Worm (Caenorhabditis elegans): ENCODE results near the gene vab-1.

DNA sequence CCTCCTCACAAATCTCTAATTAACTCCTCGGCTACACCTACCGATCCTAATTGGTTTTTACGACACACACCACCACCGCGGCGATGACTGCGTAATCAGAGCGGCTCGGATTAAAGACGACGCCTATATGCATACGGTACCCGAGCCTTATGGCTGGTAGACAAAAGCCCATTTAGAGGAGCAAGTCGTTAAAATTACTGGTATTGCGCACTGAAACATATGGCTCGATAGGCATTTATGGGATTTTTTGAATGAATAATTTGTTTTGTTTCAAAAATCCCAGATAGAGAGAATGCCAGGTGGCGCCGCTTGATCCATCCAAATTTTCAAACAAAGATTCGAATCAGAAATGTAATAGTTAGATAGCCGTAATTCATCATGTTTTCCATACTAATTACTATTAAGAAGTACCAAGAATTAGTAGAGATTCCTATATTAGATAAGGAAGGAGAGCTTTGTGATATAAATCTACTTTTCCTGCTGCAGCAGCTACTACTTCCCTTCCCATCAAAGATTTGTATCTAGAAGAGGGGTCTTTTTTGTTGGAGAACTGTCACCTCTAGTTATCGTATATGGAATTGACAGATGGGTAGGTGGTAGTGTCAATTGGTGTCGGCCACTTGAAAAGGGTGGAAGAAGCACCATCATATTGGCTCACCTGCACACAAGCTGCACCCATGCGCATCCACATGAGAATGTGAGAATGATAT is 11.6 kb downstream of the vab-1 start:
- TF ChIP-seq dao-5 (tag; optimal IDR thresholded peaks at IDR 0.05) (no peak), W03F9.2 (tag; optimal IDR thresholded peaks at IDR 0.05) (no peak), him-1 (tag; optimal IDR thresholded peaks at IDR 0.05) (no peak)

Measured in whole organism, L4/young adult.